Worm (Caenorhabditis elegans) whole organism, L3 larva: Measurements from ENCODE around the gene nlp-48.

ENCODE experiments used
- aly-2 ChIP-seq: fragments of 150-350 bp; optimal IDR thresholded peaks from 2 replicates; lab custom pipeline; 2014; ENCODE audit warnings: missing biosample characterization, missing genetic modification characterization
- ceh-9 ChIP-seq: sonication (generic microtip); optimal IDR thresholded peaks from 2 replicates; lab custom pipeline; 2018; ENCODE audit warnings: missing biosample characterization, missing genetic modification characterization
- nhr-11 ChIP-seq: fragments of 150-350 bp; optimal IDR thresholded peaks from 2 replicates; lab custom pipeline; 2014; ENCODE audit warnings: missing biosample characterization, missing genetic modification characterization
- nhr-12 ChIP-seq: fragments of 150-350 bp; optimal IDR thresholded peaks from 2 replicates; lab custom pipeline; 2014; ENCODE audit warnings: missing biosample characterization, missing genetic modification characterization
- nhr-25 ChIP-seq: sonication (generic microtip); optimal IDR thresholded peaks from 2 replicates; lab custom pipeline; 2017; ENCODE audit warnings: missing biosample characterization, missing genetic modification characterization
- nhr-77 ChIP-seq: fragments of 150-350 bp; optimal IDR thresholded peaks from 2 replicates; lab custom pipeline; 2014; ENCODE audit warnings: missing biosample characterization, missing genetic modification characterization
- pha-4 ChIP-seq: fragments of 150-350 bp; optimal IDR thresholded peaks from 2 replicates; lab custom pipeline; 2014; ENCODE audit warnings: missing biosample characterization, missing genetic modification reagents, missing genetic modification characterization
- pqm-1 ChIP-seq: fragments of 150-350 bp; optimal IDR thresholded peaks from 2 replicates; lab custom pipeline; 2017; ENCODE audit warnings: missing biosample characterization, missing genetic modification characterization, inconsistent platforms

DNA sequence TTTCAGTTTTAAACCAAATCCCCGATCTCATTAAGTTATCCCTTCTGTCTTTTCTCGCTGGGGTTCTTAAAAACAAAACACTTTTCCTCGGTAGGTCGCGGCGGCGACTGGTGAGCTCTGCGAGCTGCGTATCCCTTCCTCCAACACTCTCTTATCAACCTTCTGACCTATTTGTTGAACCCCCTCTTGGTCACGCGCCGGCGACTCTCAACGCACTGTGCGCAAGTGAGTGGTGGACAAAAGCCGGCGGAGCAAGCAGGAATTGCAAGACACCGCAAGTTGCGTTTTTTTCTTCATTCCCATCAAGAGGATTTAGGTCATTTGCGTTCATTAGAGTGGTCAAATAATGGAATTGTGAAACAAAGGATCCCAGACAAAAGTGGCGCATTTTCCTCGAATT is 47.1 kb downstream of the nlp-48 start:
- no peak for TF ChIP-seq ceh-9
- peak; percentile 69 for TF ChIP-seq pha-4
- no peak for TF ChIP-seq nhr-11 (tag; lab: Kevin White, UChicago)
- no peak for TF ChIP-seq pqm-1 (tag; lab: Kevin White, UChicago)
- TF ChIP-seq aly-2, result no peak
- no peak for TF ChIP-seq nhr-77 (tag; lab: Kevin White, UChicago)
- no peak for TF ChIP-seq nhr-25 (tag; lab: Kevin White, UChicago)
- no peak for TF ChIP-seq nhr-12 (tag; lab: Kevin White, UChicago)
